Fruit fly (Drosophila melanogaster): ENCODE data around the gene Pmi.

DNA sequence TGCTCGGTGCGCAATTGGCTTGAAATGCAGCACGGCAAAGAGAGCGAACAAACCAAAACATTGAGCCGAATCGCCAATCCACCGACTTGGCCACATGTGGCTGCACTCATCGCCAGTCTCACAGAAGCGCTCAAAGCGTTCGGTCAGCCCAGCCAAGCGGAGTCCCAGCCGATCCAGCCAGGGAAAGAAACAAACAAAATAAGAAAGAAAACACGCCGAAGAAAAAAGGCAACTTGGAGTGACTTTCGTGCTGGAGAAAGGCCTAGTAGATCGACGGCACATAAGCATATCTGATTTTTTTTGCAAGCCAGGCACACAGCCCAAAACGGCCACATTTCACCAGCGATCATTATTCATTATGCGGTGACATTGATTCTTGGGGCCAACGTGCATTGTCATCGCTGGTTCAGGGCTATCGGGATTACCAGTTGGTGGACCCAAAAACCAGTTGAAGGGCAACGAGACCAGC lies 22.2 kb downstream of the Pmi start:
- no peak for TF ChIP-seq h (optimal IDR thresholded peaks at IDR 0.05)
- TF ChIP-seq insv (optimal IDR thresholded peaks at IDR 0.05), result no peak
- no peak for TF ChIP-seq Sin3A (optimal IDR thresholded peaks at IDR 0.05)
- TF ChIP-seq Myc (optimal IDR thresholded peaks at IDR 0.05), result no peak
- no peak for TF ChIP-seq psq (optimal IDR thresholded peaks at IDR 0.05)

Measured in Kc167 (cell line).